Fruit fly (Drosophila melanogaster) Kc167 (cell line): ENCODE data around the gene CG15864.

Experiments
- Myc ChIP-seq: fragments of >200 bp; optimal IDR thresholded peaks from 2 replicates; lab custom pipeline; 2017; ENCODE audit warnings: missing external identifiers
- Sin3A ChIP-seq: fragments of >200 bp; optimal IDR thresholded peaks from 2 replicates; lab custom pipeline; 2018; ENCODE audit warnings: missing external identifiers
- insv ChIP-seq: fragments of >200 bp; optimal IDR thresholded peaks from 3 replicates; lab custom pipeline; 2018; ENCODE audit warnings: missing external identifiers
- psq ChIP-seq: fragments of >200 bp; optimal IDR thresholded peaks from 2 replicates; lab custom pipeline; 2017; ENCODE audit warnings: missing external identifiers
- ttk ChIP-seq: sonication (Bioruptor generic); optimal IDR thresholded peaks from 2 replicates; lab custom pipeline; 2017; ENCODE audit warnings: missing external identifiers

- TF ChIP-seq insv (lab: Kevin White, UChicago): no peak
- TF ChIP-seq ttk (lab: Kevin White, UChicago): no peak
- TF ChIP-seq Myc (lab: Kevin White, UChicago): no peak
- TF ChIP-seq psq (lab: Kevin White, UChicago): no peak
- no peak for TF ChIP-seq Sin3A (lab: Kevin White, UChicago)
Measured at dm6 chr3R:8233370-8233773, 14.9 kb upstream of the CG15864 start, which contains the start of gene PolI.
